Fruit fly (Drosophila melanogaster) whole organism, prepupa: ENCODE data around the gene Dph1.

Experiments used
- CG10631 ChIP-seq: fragments of 200-800 bp; sonication (Bioruptor generic); optimal IDR thresholded peaks from 2 replicates; lab custom pipeline; 2016; ENCODE audit warnings: missing biosample characterization, missing genetic modification characterization
- CG10669 ChIP-seq: fragments of 200-800 bp; sonication (Bioruptor generic); optimal IDR thresholded peaks from 3 replicates; lab custom pipeline; 2018; ENCODE audit warnings: missing biosample characterization, mild to moderate bottlenecking, missing genetic modification characterization, moderate library complexity
- CG11762 ChIP-seq: fragments of 200-800 bp; sonication (Bioruptor generic); optimal IDR thresholded peaks from 3 replicates; lab custom pipeline; 2016; ENCODE audit warnings: missing biosample characterization, missing genetic modification characterization; ENCODE audit not compliant: insufficient read depth
- CG11902 ChIP-seq: fragments of 200-800 bp; sonication (Bioruptor generic); optimal IDR thresholded peaks from 3 replicates; lab custom pipeline; 2016; ENCODE audit warnings: missing biosample characterization, missing genetic modification characterization
- CG15336 ChIP-seq: fragments of 200-800 bp; sonication (Bioruptor generic); IDR thresholded peaks from 2 replicates; pipeline ENCODE4 v1.3.6; 2022; ENCODE audit warnings: missing biosample characterization, missing genetic modification characterization
- CG1621 ChIP-seq: fragments of 200-800 bp; sonication (Bioruptor generic); optimal IDR thresholded peaks from 3 replicates; lab custom pipeline; 2018; ENCODE audit warnings: missing biosample characterization, mild to moderate bottlenecking, missing genetic modification characterization
- CG16779 ChIP-seq: fragments of 200-800 bp; sonication (Bioruptor generic); optimal IDR thresholded peaks from 3 replicates; lab custom pipeline; 2017; ENCODE audit warnings: missing biosample characterization, mild to moderate bottlenecking, missing genetic modification characterization
- CG3032 ChIP-seq: fragments of 200-800 bp; optimal IDR thresholded peaks from 2 replicates; lab custom pipeline; 2019; ENCODE audit warnings: missing biosample characterization, mild to moderate bottlenecking, missing genetic modification characterization, moderate library complexity
- CG31627 ChIP-seq: fragments of 200-800 bp; sonication (Bioruptor generic); optimal IDR thresholded peaks from 3 replicates; lab custom pipeline; 2016; ENCODE audit warnings: missing biosample characterization, missing genetic modification characterization
- CG34406 ChIP-seq: fragments of 200-800 bp; sonication (Bioruptor generic); optimal IDR thresholded peaks from 3 replicates; lab custom pipeline; 2016; ENCODE audit warnings: missing biosample characterization, missing genetic modification characterization
- CG4318 ChIP-seq: fragments of 200-800 bp; sonication (Bioruptor generic); optimal IDR thresholded peaks from 3 replicates; lab custom pipeline; 2017; ENCODE audit warnings: missing biosample characterization, mild to moderate bottlenecking, missing genetic modification characterization
- CG6163 ChIP-seq: fragments of 200-800 bp; sonication (Bioruptor generic); IDR thresholded peaks from 3 replicates; pipeline ENCODE4 v1.3.6; 2022; ENCODE audit warnings: missing biosample characterization, missing genetic modification characterization
- CG6276 ChIP-seq: fragments of 200-800 bp; sonication (Bioruptor generic); optimal IDR thresholded peaks from 2 replicates; lab custom pipeline; 2017; ENCODE audit warnings: missing biosample characterization, mild to moderate bottlenecking, missing genetic modification characterization
- CG6792 ChIP-seq: fragments of 200-800 bp; sonication (Bioruptor generic); optimal IDR thresholded peaks from 3 replicates; lab custom pipeline; 2016; ENCODE audit warnings: missing biosample characterization, missing genetic modification characterization
- CG6808 ChIP-seq: fragments of 200-800 bp; sonication (Bioruptor generic); optimal IDR thresholded peaks from 3 replicates; lab custom pipeline; 2017; ENCODE audit warnings: missing biosample characterization, missing genetic modification characterization, mild to moderate bottlenecking, moderate library complexity, missing genetic modification reagents
- CG6854 ChIP-seq: fragments of 200-800 bp; sonication (Bioruptor generic); optimal IDR thresholded peaks from 2 replicates; lab custom pipeline; 2017; ENCODE audit warnings: missing biosample characterization, mild to moderate bottlenecking, missing genetic modification characterization
- CG8119 ChIP-seq: fragments of 200-800 bp; sonication (Bioruptor generic); IDR thresholded peaks from 3 replicates; pipeline ENCODE4 v1.3.6; 2022; ENCODE audit warnings: missing biosample characterization, missing genetic modification characterization
- Eip75B ChIP-seq: fragments of 200-800 bp; sonication (Bioruptor generic); optimal IDR thresholded peaks from 3 replicates; lab custom pipeline; 2016; ENCODE audit warnings: missing biosample characterization, missing genetic modification characterization
- Eip78C ChIP-seq: fragments of 200-800 bp; sonication (Bioruptor generic); peaks from one replicate; lab custom pipeline; 2016; ENCODE audit warnings: missing biosample characterization, missing genetic modification characterization
- Eip93F ChIP-seq: fragments of 200-800 bp; sonication (Bioruptor generic); optimal IDR thresholded peaks from 2 replicates; lab custom pipeline; 2016; ENCODE audit warnings: missing biosample characterization, mild to moderate bottlenecking, missing genetic modification characterization
- Ets96B ChIP-seq: fragments of 200-800 bp; optimal IDR thresholded peaks from 2 replicates; lab custom pipeline; 2019; ENCODE audit warnings: missing biosample characterization, mild to moderate bottlenecking, missing genetic modification characterization, moderate library complexity
- Gug ChIP-seq: fragments of 200-800 bp; sonication (Bioruptor generic); IDR thresholded peaks from 2 replicates; pipeline ENCODE4 v1.3.6; 2022; ENCODE audit warnings: missing biosample characterization, missing genetic modification characterization
- Hr38 ChIP-seq: sonication (Bioruptor generic); optimal IDR thresholded peaks from 2 replicates; lab custom pipeline; 2016; ENCODE audit warnings: missing biosample characterization, missing genetic modification characterization
- Hr39 ChIP-seq: fragments of 200-800 bp; sonication (Bioruptor generic); optimal IDR thresholded peaks from 2 replicates; lab custom pipeline; 2016; ENCODE audit warnings: missing biosample characterization, missing genetic modification characterization
- Lpt ChIP-seq: fragments of 200-800 bp; sonication (Bioruptor generic); optimal IDR thresholded peaks from 3 replicates; lab custom pipeline; 2016; ENCODE audit warnings: missing biosample characterization, missing genetic modification characterization
- Met ChIP-seq: fragments of 200-800 bp; sonication (Bioruptor generic); optimal IDR thresholded peaks from 3 replicates; lab custom pipeline; 2016; ENCODE audit warnings: missing biosample characterization, missing genetic modification characterization
- Sox14 ChIP-seq: fragments of 200-800 bp; sonication (Bioruptor generic); optimal IDR thresholded peaks from 3 replicates; lab custom pipeline; 2016; ENCODE audit warnings: missing biosample characterization, missing genetic modification characterization
- achi ChIP-seq: fragments of 200-800 bp; sonication (Bioruptor generic); optimal IDR thresholded peaks from 3 replicates; lab custom pipeline; 2016; ENCODE audit warnings: missing biosample characterization, missing genetic modification characterization
- cyc ChIP-seq: fragments of 200-800 bp; sonication (Bioruptor generic); optimal IDR thresholded peaks from 3 replicates; lab custom pipeline; 2016; ENCODE audit warnings: missing biosample characterization, missing genetic modification characterization
- esn ChIP-seq: fragments of 200-800 bp; sonication (Bioruptor generic); optimal IDR thresholded peaks from 2 replicates; lab custom pipeline; 2016; ENCODE audit warnings: missing biosample characterization, mild to moderate bottlenecking, missing genetic modification characterization, moderate library complexity
- fd85E ChIP-seq: fragments of 200-800 bp; sonication (Bioruptor generic); optimal IDR thresholded peaks from 3 replicates; lab custom pipeline; 2016; ENCODE audit warnings: missing biosample characterization, missing genetic modification characterization
- net ChIP-seq: fragments of 200-800 bp; sonication (Bioruptor generic); optimal IDR thresholded peaks from 3 replicates; lab custom pipeline; 2016; ENCODE audit warnings: missing biosample characterization, missing genetic modification characterization
- salr ChIP-seq, 2 experiments: fragments of 200-800 bp; sonication (Bioruptor generic); optimal IDR thresholded peaks; 3 replicates each; lab custom pipeline; 2016 to 2018; ENCODE audit warnings: missing biosample characterization in 2 of 2, missing genetic modification characterization in 2 of 2, mild to moderate bottlenecking in 1 of 2
- svp ChIP-seq: fragments of 200-800 bp; sonication (Bioruptor generic); peaks from one replicate; lab custom pipeline; 2016; ENCODE audit warnings: missing biosample characterization, missing genetic modification characterization
- vri ChIP-seq: fragments of 200-800 bp; sonication (Bioruptor generic); optimal IDR thresholded peaks from 3 replicates; lab custom pipeline; 2016; ENCODE audit warnings: missing biosample characterization, mild to moderate bottlenecking, missing genetic modification characterization

Dph1 gene

DNA sequence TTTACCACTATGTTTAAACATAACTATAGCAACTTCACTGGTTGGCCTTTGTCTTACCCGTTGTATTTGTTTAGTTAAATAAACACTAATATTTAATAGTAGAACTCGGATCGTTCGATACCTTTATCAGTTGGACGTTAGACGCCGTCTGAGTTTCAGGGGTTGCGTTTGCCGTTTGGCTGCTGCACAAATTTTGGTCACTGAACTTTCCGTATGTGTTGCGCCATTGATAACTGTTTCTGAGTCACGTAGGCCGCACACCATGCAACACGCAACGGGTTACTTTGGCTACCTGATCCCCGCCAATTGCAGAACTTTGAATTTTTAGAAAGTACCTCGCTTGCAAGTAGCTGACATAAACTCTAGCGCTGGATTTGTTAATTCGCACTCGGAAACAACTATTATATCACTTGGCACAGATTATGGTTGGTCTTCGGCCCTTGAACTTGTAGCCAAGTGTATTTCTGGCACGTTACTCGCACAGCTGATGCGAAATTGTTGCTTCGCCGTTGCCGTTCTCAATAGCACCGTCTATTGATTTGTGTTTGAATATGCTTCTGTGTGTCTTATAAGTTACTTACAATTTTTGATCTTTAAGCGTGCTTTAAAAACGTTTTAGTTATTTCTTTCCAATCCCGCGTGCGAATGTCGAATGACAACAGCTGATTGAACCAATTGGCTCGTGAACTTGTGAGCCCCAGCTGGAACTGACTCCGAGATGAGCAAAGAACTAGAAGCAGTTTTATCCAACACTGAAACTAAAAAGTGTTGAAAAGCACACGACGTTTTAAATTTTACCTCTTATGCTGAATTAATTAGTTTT lies at the start of gene Dph1 (continued):
- TF ChIP-seq vri (peak; percentile 95), Hr38 (GFP tag; lab: Kevin White, UChicago) (no peak), CG6792 (GFP tag; lab: Kevin White, UChicago) (peak; percentile 92), CG34406 (GFP tag; lab: Kevin White, UChicago) (peak; percentile 84), achi (GFP tag; lab: Kevin White, UChicago) (peak; percentile 90), CG8119 (GFP tag; lab: Robert Waterston, UW) (peak; percentile 93), CG6276 (GFP tag; lab: Kevin White, UChicago) (peak; percentile 95), Lpt (GFP tag; lab: Kevin White, UChicago) (peak; percentile 90), Ets96B (tag; lab: Kevin White, UChicago) (peak; percentile 90), fd85E (peak; percentile 88)
- TF ChIP-seq, all 60 proteins: peak for 59

DNA sequence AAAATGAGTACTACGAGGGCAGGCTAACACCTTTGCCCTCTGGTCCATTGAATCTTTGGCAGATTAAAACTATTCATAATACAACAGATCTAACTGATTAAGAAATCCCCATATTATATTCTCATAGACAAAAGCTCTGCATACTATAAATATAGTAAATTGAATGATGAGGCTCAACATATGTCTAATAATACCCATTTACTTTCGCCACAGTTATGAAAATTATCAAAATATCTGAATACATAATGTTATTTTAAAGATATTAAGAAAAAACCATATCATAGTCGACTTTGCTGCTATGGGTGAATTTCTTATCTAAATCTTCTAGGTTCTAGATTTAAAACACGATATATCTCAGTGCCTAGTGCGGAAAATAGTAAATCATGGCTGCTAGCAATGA lies 35.1 kb upstream of the Dph1 start, which contains the start of gene CG32087:
Gene CG32087, plus strand, starts transcription at position 301 of the 400 bp plus-strand sequence.
- TF ChIP-seq CG11902 (GFP tag; lab: Kevin White, UChicago): no peak
- no peak for TF ChIP-seq net (GFP tag; lab: Kevin White, UChicago)
- no peak for TF ChIP-seq CG10669
- no peak for TF ChIP-seq CG6854
- no peak for TF ChIP-seq CG6163 (GFP tag; lab: Robert Waterston, UW)
- no peak for TF ChIP-seq Eip93F (GFP tag; lab: Kevin White, UChicago)
- no peak for TF ChIP-seq CG15336 (GFP tag; lab: Robert Waterston, UW)
- no peak for TF ChIP-seq Gug (GFP tag; lab: Robert Waterston, UW)
- TF ChIP-seq CG6808 (GFP tag; lab: Kevin White, UChicago): no peak
- no peak for TF ChIP-seq achi (GFP tag; lab: Kevin White, UChicago)
- TF ChIP-seq salr (GFP tag; optimal IDR thresholded peaks at IDR 0.05; lab: Kevin White, UChicago): no peak
- TF ChIP-seq Eip75B (GFP tag; lab: Kevin White, UChicago): no peak

- TF ChIP-seq CG6808 (GFP tag; lab: Kevin White, UChicago) (no peak), CG11762 (GFP tag; lab: Kevin White, UChicago) (no peak), achi (GFP tag; lab: Kevin White, UChicago) (no peak), svp (GFP tag; lab: Kevin White, UChicago) (peak; percentile 42), CG10631 (no peak), CG31627 (no peak)
These were observed 31.4 kb upstream of the Dph1 start, which contains the start of gene sunn for dm6 chr3L:11728147-11728546. sunn (plus strand) TSS chr3L:11728348.

DNA sequence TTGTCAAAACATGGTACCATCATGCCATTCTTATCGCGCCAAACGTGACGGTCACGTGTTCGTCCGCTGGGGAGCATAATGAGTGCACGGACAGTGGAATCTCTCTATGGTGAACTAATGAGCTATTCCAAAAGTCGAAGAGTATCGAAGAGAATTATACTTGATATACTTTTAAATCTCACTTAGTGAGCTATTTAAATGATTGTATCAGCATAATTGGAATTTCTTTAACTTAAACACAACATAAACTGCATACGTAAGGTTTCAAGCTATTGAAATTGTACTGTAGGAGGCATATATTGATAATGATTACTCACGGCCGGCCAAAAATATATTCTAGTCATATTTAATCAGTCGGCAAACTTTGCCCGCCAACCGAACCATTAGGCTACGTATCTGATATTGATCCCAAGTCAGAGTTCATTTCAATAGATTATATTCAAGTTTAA lies 24.8 kb upstream of the Dph1 start:
- TF ChIP-seq cyc (GFP tag; lab: Kevin White, UChicago) (no peak), vri (no peak), fd85E (no peak), net (GFP tag; lab: Kevin White, UChicago) (no peak), CG34406 (GFP tag; lab: Kevin White, UChicago) (no peak), Met (GFP tag; lab: Kevin White, UChicago) (peak; percentile 11), svp (GFP tag; lab: Kevin White, UChicago) (peak; percentile 87), Eip93F (GFP tag; lab: Kevin White, UChicago) (no peak), Hr39 (peak; percentile 8), esn (GFP tag; lab: Kevin White, UChicago) (peak; percentile 10), CG16779 (no peak), CG11762 (GFP tag; lab: Kevin White, UChicago) (no peak), Eip78C (GFP tag; lab: Kevin White, UChicago) (peak; percentile 39)

- TF ChIP-seq CG1621 (peak; percentile 73), CG3032 (tag; lab: Kevin White, UChicago) (peak; percentile 4), CG6854 (peak; percentile 6), CG8119 (GFP tag; lab: Robert Waterston, UW) (no peak), esn (GFP tag; lab: Kevin White, UChicago) (peak; percentile 35), CG6792 (GFP tag; lab: Kevin White, UChicago) (no peak), Eip78C (GFP tag; lab: Kevin White, UChicago) (peak; percentile 69), Sox14 (peak; percentile 40), CG4318 (GFP tag; lab: Kevin White, UChicago) (no peak)
These were observed 24.0 kb upstream of the Dph1 start, which contains the start of gene Bmcp for dm6 chr3L:11720780-11721179. Bmcp (plus strand) TSS chr3L:11720934.
